Fruit fly (Drosophila melanogaster) whole organism, adult: ENCODE results near the gene CG13000.

Source experiments
- CG11617 ChIP-seq: fragments of 200-800 bp; sonication (Bioruptor generic); optimal IDR thresholded peaks from 2 replicates; lab custom pipeline; 2017; ENCODE audit warnings: mild to moderate bottlenecking, missing biosample characterization, missing genetic modification reagents, missing genetic modification characterization
- CG12768 ChIP-seq: fragments of 200-800 bp; sonication (Bioruptor generic); optimal IDR thresholded peaks from 2 replicates; lab custom pipeline; 2017; ENCODE audit warnings: missing biosample characterization, missing genetic modification characterization, mild to moderate bottlenecking, moderate library complexity, missing genetic modification reagents
- CG14711 ChIP-seq: fragments of 200-800 bp; sonication (Bioruptor generic); optimal IDR thresholded peaks from 2 replicates; lab custom pipeline; 2018; ENCODE audit warnings: missing biosample characterization, mild to moderate bottlenecking, missing genetic modification characterization, moderate library complexity
- CG1620 ChIP-seq: fragments of 200-800 bp; sonication (Bioruptor generic); optimal IDR thresholded peaks from 2 replicates; lab custom pipeline; 2016; ENCODE audit warnings: missing biosample characterization, missing genetic modification characterization
- CG33017 ChIP-seq: fragments of 200-800 bp; sonication (Bioruptor generic); optimal IDR thresholded peaks from 2 replicates; lab custom pipeline; 2018; ENCODE audit warnings: missing biosample characterization, mild to moderate bottlenecking, missing genetic modification characterization, moderate library complexity
- CG5204 ChIP-seq: fragments of 200-800 bp; sonication (Bioruptor generic); optimal IDR thresholded peaks from 2 replicates; lab custom pipeline; 2016; ENCODE audit warnings: missing biosample characterization, missing genetic modification characterization
- CG7045 ChIP-seq: fragments of 200-800 bp; sonication (Bioruptor generic); optimal IDR thresholded peaks from 2 replicates; lab custom pipeline; 2017; ENCODE audit warnings: missing biosample characterization, mild to moderate bottlenecking, missing genetic modification characterization
- CG7101 ChIP-seq: fragments of 200-800 bp; sonication (Bioruptor generic); optimal IDR thresholded peaks from 2 replicates; lab custom pipeline; 2018; ENCODE audit warnings: missing biosample characterization, mild to moderate bottlenecking, missing genetic modification characterization, moderate library complexity
- Clk ChIP-seq: fragments of 200-800 bp; sonication (Bioruptor generic); optimal IDR thresholded peaks from 2 replicates; lab custom pipeline; 2017; ENCODE audit warnings: missing biosample characterization, missing genetic modification characterization
- Crg-1 ChIP-seq: fragments of 200-800 bp; sonication (Bioruptor generic); optimal IDR thresholded peaks from 2 replicates; lab custom pipeline; 2016; ENCODE audit warnings: missing biosample characterization, missing genetic modification characterization
- Hr96 ChIP-seq: fragments of 200-800 bp; sonication (Bioruptor generic); optimal IDR thresholded peaks from 2 replicates; lab custom pipeline; 2016; ENCODE audit warnings: missing biosample characterization, missing genetic modification characterization
- Mnt ChIP-seq: fragments of 200-800 bp; sonication (Bioruptor generic); optimal IDR thresholded peaks from 2 replicates; lab custom pipeline; 2016; ENCODE audit warnings: missing biosample characterization, mild to moderate bottlenecking, missing genetic modification characterization
- bab1 ChIP-seq: fragments of 200-800 bp; sonication (Bioruptor generic); optimal IDR thresholded peaks from 3 replicates; lab custom pipeline; 2019; ENCODE audit warnings: missing biosample characterization, mild to moderate bottlenecking, missing genetic modification characterization, moderate library complexity
- cic ChIP-seq: fragments of 200-800 bp; sonication (Bioruptor generic); optimal IDR thresholded peaks from 2 replicates; lab custom pipeline; 2017; ENCODE audit warnings: missing biosample characterization, mild to moderate bottlenecking, missing genetic modification characterization, moderate library complexity
- cnc ChIP-seq, 2 experiments: fragments of >200 bp; optimal IDR thresholded peaks; 2 replicates each; lab custom pipeline; 2017
- kay ChIP-seq: fragments of 200-800 bp; sonication (Bioruptor generic); peaks from one replicate; lab custom pipeline; 2016; ENCODE audit warnings: missing biosample characterization, missing genetic modification characterization, borderline replicate concordance
- ovo ChIP-seq: fragments of 200-800 bp; sonication (Bioruptor generic); optimal IDR thresholded peaks from 2 replicates; lab custom pipeline; 2016; ENCODE audit warnings: missing biosample characterization, missing genetic modification characterization
- pad ChIP-seq: fragments of 200-800 bp; sonication (Bioruptor generic); optimal IDR thresholded peaks from 3 replicates; lab custom pipeline; 2017; ENCODE audit warnings: missing biosample characterization, missing genetic modification characterization, mild to moderate bottlenecking, moderate library complexity, missing genetic modification reagents
- tj ChIP-seq: fragments of 200-800 bp; sonication (Bioruptor generic); optimal IDR thresholded peaks from 3 replicates; lab custom pipeline; 2017; ENCODE audit warnings: missing biosample characterization, mild to moderate bottlenecking, missing genetic modification characterization, moderate library complexity
- toe ChIP-seq: fragments of 200-800 bp; sonication (Bioruptor generic); optimal IDR thresholded peaks from 2 replicates; lab custom pipeline; 2016; ENCODE audit warnings: missing biosample characterization, missing genetic modification characterization

CG13000 gene

DNA sequence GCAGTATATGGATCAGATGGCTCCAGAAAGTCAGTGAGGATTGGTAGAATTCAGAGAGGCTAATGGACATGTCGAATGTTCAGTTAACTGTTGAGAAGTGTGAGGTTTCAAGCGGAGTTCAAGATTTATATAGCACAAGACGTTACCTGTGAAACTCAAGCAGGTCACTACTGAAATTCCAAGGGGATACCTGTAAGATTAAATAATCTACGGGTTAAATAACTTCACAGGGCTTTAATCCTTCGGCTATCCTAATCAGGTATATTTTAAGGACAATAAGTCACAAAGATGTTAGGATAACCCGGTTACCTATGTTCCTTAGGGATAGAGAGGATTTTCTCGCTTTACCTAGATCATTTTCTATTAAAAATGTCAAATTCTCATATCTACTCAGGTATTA, at the start of gene CG13000:
TSS of gene CG13000 (minus strand) at position 101 of the 400 bp plus-strand sequence.
- TF ChIP-seq Hr96 (GFP tag; lab: Kevin White, UChicago) = no peak
- no peak for TF ChIP-seq Mnt (GFP tag; lab: Kevin White, UChicago)

dm6 chrX:16986928-16987327, 38.7 kb upstream of the CG13000 start:
- TF ChIP-seq CG1620 (GFP tag; lab: Kevin White, UChicago) = no peak
- no peak for TF ChIP-seq Clk (GFP tag; lab: Kevin White, UChicago)
- no peak for TF ChIP-seq CG14711 (tag; lab: Kevin White, UChicago)

- TF ChIP-seq CG12768 (GFP tag; lab: Kevin White, UChicago) (peak; percentile 58), CG33017 (tag; lab: Kevin White, UChicago) (no peak), CG7045 (GFP tag; lab: Kevin White, UChicago) (no peak), toe (GFP tag; lab: Kevin White, UChicago) (no peak), Clk (GFP tag; lab: Kevin White, UChicago) (no peak), CG1620 (GFP tag; lab: Kevin White, UChicago) (no peak), cnc (optimal IDR thresholded peaks at IDR 0.05; lab: Kevin White, UChicago) (no peak), kay (GFP tag; lab: Kevin White, UChicago) (peak; percentile 77), CG11617 (GFP tag; lab: Kevin White, UChicago) (peak; percentile 49), pad (no peak), Crg-1 (GFP tag; lab: Kevin White, UChicago) (no peak), CG7101 (tag; lab: Kevin White, UChicago) (peak; percentile 33), cic (peak; percentile 49), Mnt (GFP tag; lab: Kevin White, UChicago) (peak; percentile 55), CG14711 (tag; lab: Kevin White, UChicago) (peak; percentile 2), bab1 (GFP tag; lab: Kevin White, UChicago) (peak; percentile 46), tj (GFP tag; lab: Kevin White, UChicago) (peak; percentile 55), Hr96 (GFP tag; lab: Kevin White, UChicago) (no peak), CG5204 (GFP tag; lab: Kevin White, UChicago) (no peak), ovo (GFP tag; lab: Kevin White, UChicago) (no peak)
Measured at dm6 chrX:16968148-16968823, 20.0 kb upstream of the CG13000 start, which contains the start of gene Ubr1. TSS of gene Ubr1 (minus strand) at chrX:16968679.

- peak; percentile 11 for TF ChIP-seq CG1620 (GFP tag; lab: Kevin White, UChicago)
- TF ChIP-seq pad = peak; percentile 21
- TF ChIP-seq Mnt (GFP tag; lab: Kevin White, UChicago) = no peak
Measured at dm6 chrX:16967415-16967814, 19.1 kb upstream of the CG13000 start.

dm6 chrX:16966532-16966931, 18.3 kb upstream of the CG13000 start:
- TF ChIP-seq CG7045 (GFP tag; lab: Kevin White, UChicago) (peak; percentile 32), CG14711 (tag; lab: Kevin White, UChicago) (peak; percentile 36), CG1620 (GFP tag; lab: Kevin White, UChicago) (peak; percentile 8), Clk (GFP tag; lab: Kevin White, UChicago) (no peak), pad (no peak), tj (GFP tag; lab: Kevin White, UChicago) (peak; percentile 67), Crg-1 (GFP tag; lab: Kevin White, UChicago) (no peak), CG12768 (GFP tag; lab: Kevin White, UChicago) (no peak), kay (GFP tag; lab: Kevin White, UChicago) (peak; percentile 26), CG33017 (tag; lab: Kevin White, UChicago) (peak; percentile 27), toe (GFP tag; lab: Kevin White, UChicago) (no peak), CG5204 (GFP tag; lab: Kevin White, UChicago) (no peak), cnc (optimal IDR thresholded peaks at IDR 0.05; lab: Kevin White, UChicago) (peak; percentile 36 to 62), CG7101 (tag; lab: Kevin White, UChicago) (peak; percentile 51), CG11617 (GFP tag; lab: Kevin White, UChicago) (peak; percentile 7), cic (no peak), ovo (GFP tag; lab: Kevin White, UChicago) (no peak), Mnt (GFP tag; lab: Kevin White, UChicago) (no peak), Hr96 (GFP tag; lab: Kevin White, UChicago) (no peak), bab1 (GFP tag; lab: Kevin White, UChicago) (peak; percentile 54)

DNA sequence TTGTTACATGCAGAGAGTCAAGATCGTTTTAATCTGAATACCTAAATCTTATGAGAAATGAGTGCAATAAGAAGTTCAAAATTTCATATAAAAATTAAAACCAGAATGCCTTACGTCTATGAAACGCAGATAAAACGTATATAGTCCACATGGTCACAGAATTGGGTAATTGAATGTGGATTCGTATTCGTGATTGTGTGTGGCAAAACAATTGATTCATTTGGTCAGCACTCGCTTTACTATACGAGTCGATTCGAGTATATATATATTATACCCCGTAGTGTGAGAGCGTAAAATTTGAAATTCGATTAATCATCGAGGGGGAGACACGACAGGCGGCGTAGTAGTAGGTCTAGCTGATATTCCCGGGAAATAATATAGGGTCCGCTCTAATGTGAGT, 1.7 kb downstream of the CG13000 start:
- TF ChIP-seq cic = peak; percentile 92
- TF ChIP-seq tj (GFP tag; lab: Kevin White, UChicago) = peak; percentile 18
- TF ChIP-seq kay (GFP tag; lab: Kevin White, UChicago) = peak; percentile 88
- peak; percentile 32 for TF ChIP-seq Mnt (GFP tag; lab: Kevin White, UChicago)
- no peak for TF ChIP-seq CG7101 (tag; lab: Kevin White, UChicago)

- TF ChIP-seq CG7101 (tag; lab: Kevin White, UChicago) = peak; percentile 80
- TF ChIP-seq bab1 (GFP tag; lab: Kevin White, UChicago) = peak; percentile 83
- no peak for TF ChIP-seq Crg-1 (GFP tag; lab: Kevin White, UChicago)
- no peak for TF ChIP-seq CG1620 (GFP tag; lab: Kevin White, UChicago)
- TF ChIP-seq CG33017 (tag; lab: Kevin White, UChicago) = peak; percentile 3
- TF ChIP-seq CG14711 (tag; lab: Kevin White, UChicago) = peak; percentile 74
- peak; percentile 6 for TF ChIP-seq Mnt (GFP tag; lab: Kevin White, UChicago)
- TF ChIP-seq toe (GFP tag; lab: Kevin White, UChicago) = no peak
- peak; percentile 34 for TF ChIP-seq pad
- peak; percentile 10 for TF ChIP-seq CG11617 (GFP tag; lab: Kevin White, UChicago)
- no peak for TF ChIP-seq Clk (GFP tag; lab: Kevin White, UChicago)
- TF ChIP-seq CG12768 (GFP tag; lab: Kevin White, UChicago) = no peak
- no peak for TF ChIP-seq CG7045 (GFP tag; lab: Kevin White, UChicago)
- TF ChIP-seq cnc (optimal IDR thresholded peaks at IDR 0.05; lab: Kevin White, UChicago) = no peak
- TF ChIP-seq CG5204 (GFP tag; lab: Kevin White, UChicago) = no peak
- no peak for TF ChIP-seq cic
- no peak for TF ChIP-seq ovo (GFP tag; lab: Kevin White, UChicago)
- peak; percentile 97 for TF ChIP-seq tj (GFP tag; lab: Kevin White, UChicago)
- TF ChIP-seq Hr96 (GFP tag; lab: Kevin White, UChicago) = no peak
- TF ChIP-seq kay (GFP tag; lab: Kevin White, UChicago) = no peak
Measured at dm6 chrX:16945414-16945813, 2.9 kb downstream of the CG13000 start.
